Worm (Caenorhabditis elegans) whole organism, L4 larva: ENCODE data around the gene srsx-14.

Experiments
- F37D6.2 ChIP-seq: sonication (generic microtip); optimal IDR thresholded peaks from 2 replicates; lab custom pipeline; 2016; ENCODE audit warnings: mild to moderate bottlenecking, missing genetic modification characterization, missing compliant biosample characterization
- T20F7.1 ChIP-seq: fragments of 200-800 bp; sonication (Bioruptor generic); optimal IDR thresholded peaks from 2 replicates; lab custom pipeline; 2018; ENCODE audit warnings: mild to moderate bottlenecking, missing genetic modification characterization, missing compliant biosample characterization
- T26A8.4 ChIP-seq: fragments of 200-800 bp; sonication (Bioruptor generic); IDR thresholded peaks from 2 replicates; pipeline ENCODE4 v1.3.6; 2022; ENCODE audit warnings: missing genetic modification characterization, missing compliant biosample characterization
- Y105C5A.15 ChIP-seq: fragments of 200-800 bp; sonication (Bioruptor generic); IDR thresholded peaks from 2 replicates; pipeline ENCODE4 v1.3.6; 2022; ENCODE audit warnings: missing genetic modification characterization, missing compliant biosample characterization
- Y75B8A.6 ChIP-seq: fragments of 200-800 bp; sonication (Bioruptor generic); IDR thresholded peaks from 2 replicates; pipeline ENCODE4 v1.3.6; 2022; ENCODE audit warnings: missing genetic modification reagents, missing genetic modification characterization, missing compliant biosample characterization
- ZK546.5 ChIP-seq, 2 experiments: sonication (generic microtip); optimal IDR thresholded peaks; 2 replicates each; lab custom pipeline; 2017; ENCODE audit warnings: missing biosample characterization in 2 of 2, missing genetic modification characterization in 2 of 2
- aha-1 ChIP-seq: fragments of 150-350 bp; peaks from one replicate; lab custom pipeline; 2014; ENCODE audit warnings: missing biosample characterization, missing genetic modification characterization
- ama-1 ChIP-seq: fragments of 150-350 bp; optimal IDR thresholded peaks from 2 replicates; lab custom pipeline; 2014; ENCODE audit warnings: inconsistent platforms, mixed read lengths
- attf-4 ChIP-seq: sonication (generic microtip); optimal IDR thresholded peaks from 3 replicates; lab custom pipeline; 2017; ENCODE audit warnings: missing biosample characterization, missing genetic modification characterization
- ceh-20 ChIP-seq: fragments of 200-800 bp; sonication (Bioruptor generic); IDR thresholded peaks from 2 replicates; pipeline ENCODE4 v1.3.6; 2022; ENCODE audit warnings: missing genetic modification reagents, missing genetic modification characterization, missing compliant biosample characterization
- ceh-28 ChIP-seq: fragments of 150-350 bp; optimal IDR thresholded peaks from 2 replicates; lab custom pipeline; 2014; ENCODE audit warnings: missing biosample characterization, missing genetic modification reagents, missing genetic modification characterization
- ceh-44 ChIP-seq: fragments of 200-800 bp; sonication (Bioruptor generic); IDR thresholded peaks from 2 replicates; pipeline ENCODE4 v1.3.6; 2022; ENCODE audit warnings: missing genetic modification reagents, missing genetic modification characterization, missing compliant biosample characterization
- ctbp-1 ChIP-seq: fragments of 200-800 bp; sonication (Bioruptor generic); IDR thresholded peaks from 2 replicates; pipeline ENCODE4 v1.3.6; 2022; ENCODE audit warnings: missing genetic modification reagents, missing genetic modification characterization, missing compliant biosample characterization
- daf-16 ChIP-seq, 3 experiments: sonication (generic microtip); optimal IDR thresholded peaks; 2 replicates each; lab custom pipeline; 2016 to 2017; ENCODE audit warnings: missing genetic modification characterization in 3 of 3, missing genetic modification reagents in 3 of 3, mild to moderate bottlenecking in 2 of 3, missing compliant biosample characterization in 2 of 3, missing biosample characterization in 1 of 3, moderate library complexity in 1 of 3
- daf-19 ChIP-seq: fragments of 200-800 bp; sonication (Bioruptor generic); conservative IDR thresholded peaks from 2 replicates; pipeline ENCODE4 v1.3.6; 2022; ENCODE audit warnings: missing genetic modification characterization, missing compliant biosample characterization
- dmd-6 ChIP-seq: fragments of 200-800 bp; sonication (Bioruptor generic); IDR thresholded peaks from 2 replicates; pipeline ENCODE4 v1.3.6; 2022; ENCODE audit warnings: missing genetic modification reagents, missing genetic modification characterization, missing compliant biosample characterization
- dmd-8 ChIP-seq: fragments of 200-800 bp; sonication (Bioruptor generic); IDR thresholded peaks from 2 replicates; pipeline ENCODE4 v1.3.6; 2022; ENCODE audit warnings: missing genetic modification characterization, missing compliant biosample characterization
- dve-1 ChIP-seq: sonication (generic microtip); optimal IDR thresholded peaks from 2 replicates; lab custom pipeline; 2017; ENCODE audit warnings: antibody characterized with exemption, mild to moderate bottlenecking, missing genetic modification characterization, missing compliant biosample characterization; ENCODE audit not compliant: insufficient read depth
- egl-27 ChIP-seq: sonication (generic microtip); optimal IDR thresholded peaks from 3 replicates; lab custom pipeline; 2017; ENCODE audit warnings: missing biosample characterization, missing genetic modification reagents, missing genetic modification characterization
- fos-1 ChIP-seq: fragments of 150-350 bp; optimal IDR thresholded peaks from 2 replicates; lab custom pipeline; 2014; ENCODE audit warnings: missing biosample characterization, missing genetic modification characterization
- hif-1 ChIP-seq, 2 experiments: sonication (generic microtip); optimal IDR thresholded peaks; 2 replicates each; lab custom pipeline; 2016 to 2017; ENCODE audit warnings: missing compliant biosample characterization in 2 of 2, missing genetic modification characterization in 2 of 2, missing genetic modification reagents in 2 of 2, missing genotype in 2 of 2, mild to moderate bottlenecking in 1 of 2
- lin-15B ChIP-seq: fragments of 150-350 bp; sonication (generic microtip); optimal IDR thresholded peaks from 3 replicates; lab custom pipeline; 2014; ENCODE audit warnings: missing biosample characterization, missing genetic modification characterization
- lin-38 ChIP-seq: fragments of 200-800 bp; sonication (Bioruptor generic); IDR thresholded peaks from 2 replicates; pipeline ENCODE4 v1.3.6; 2022; ENCODE audit warnings: missing genetic modification reagents, missing genetic modification characterization, missing compliant biosample characterization
- lin-39 ChIP-seq: fragments of 150-350 bp; optimal IDR thresholded peaks from 2 replicates; lab custom pipeline; 2014; ENCODE audit warnings: missing biosample characterization, missing genetic modification reagents, missing genetic modification characterization
- lir-3 ChIP-seq: sonication (generic microtip); optimal IDR thresholded peaks from 2 replicates; lab custom pipeline; 2016; ENCODE audit warnings: mild to moderate bottlenecking, missing genetic modification characterization, missing compliant biosample characterization
- lsy-2 ChIP-seq, 2 experiments: fragments of 150-350 bp in 1 of 2; sonication (generic microtip) in 1 of 2; optimal IDR thresholded peaks; 2 replicates each; lab custom pipeline; 2014 to 2017; ENCODE audit warnings: missing biosample characterization in 2 of 2, missing genetic modification characterization in 2 of 2
- madf-5 ChIP-seq, 2 experiments: fragments of 200-800 bp; sonication (Bioruptor generic); IDR thresholded peaks; 2 replicates each; pipeline ENCODE4 v1.3.6; 2022; ENCODE audit warnings: missing compliant biosample characterization in 2 of 2, missing genetic modification characterization in 2 of 2
- mep-1 ChIP-seq: fragments of 150-350 bp; sonication (generic microtip); optimal IDR thresholded peaks from 3 replicates; lab custom pipeline; 2014; ENCODE audit warnings: missing biosample characterization, missing genetic modification characterization
- mes-2 ChIP-seq: sonication (generic microtip); optimal IDR thresholded peaks from 2 replicates; lab custom pipeline; 2016; ENCODE audit warnings: missing genotype, mild to moderate bottlenecking, missing genetic modification characterization, missing compliant biosample characterization; ENCODE audit not compliant: poor library complexity, severe bottlenecking
- nhr-10 ChIP-seq: fragments of 150-350 bp; optimal IDR thresholded peaks from 2 replicates; lab custom pipeline; 2014; ENCODE audit warnings: missing biosample characterization, missing genetic modification characterization
- nhr-102 ChIP-seq: sonication (generic microtip); optimal IDR thresholded peaks from 2 replicates; lab custom pipeline; 2016; ENCODE audit warnings: mild to moderate bottlenecking, missing genetic modification characterization, moderate library complexity, missing compliant biosample characterization
- nhr-237 ChIP-seq: sonication (generic microtip); optimal IDR thresholded peaks from 2 replicates; lab custom pipeline; 2017; ENCODE audit warnings: missing biosample characterization, missing genetic modification characterization
- nhr-25 ChIP-seq: sonication (generic microtip); optimal IDR thresholded peaks from 2 replicates; lab custom pipeline; 2017; ENCODE audit warnings: missing genetic modification characterization, mild to moderate bottlenecking, missing compliant biosample characterization, antibody characterized with exemption, moderate library complexity, borderline replicate concordance; ENCODE audit not compliant: insufficient read depth
- nhr-48 ChIP-seq: sonication (generic microtip); optimal IDR thresholded peaks from 2 replicates; lab custom pipeline; 2016; ENCODE audit warnings: mild to moderate bottlenecking, missing genetic modification characterization, missing compliant biosample characterization
- pha-4 ChIP-seq, 2 experiments: fragments of 150-350 bp in 1 of 2; fragments of 200-800 bp in 1 of 2; sonication (Bioruptor generic) in 1 of 2; IDR thresholded peaks in 1 of 2; optimal IDR thresholded peaks in 1 of 2; 2 replicates each; pipeline versions ENCODE4 v1.3.6 to Lab custom; 2014 to 2022; ENCODE audit warnings: missing genetic modification characterization in 2 of 2, missing genetic modification reagents in 2 of 2, missing biosample characterization in 1 of 2, missing compliant biosample characterization in 1 of 2
- snpc-1.2 ChIP-seq: fragments of 200-800 bp; sonication (Bioruptor generic); IDR thresholded peaks from 2 replicates; pipeline ENCODE4 v1.3.6; 2022; ENCODE audit warnings: missing genetic modification reagents, missing genetic modification characterization, missing compliant biosample characterization
- unc-39 ChIP-seq: sonication (generic microtip); optimal IDR thresholded peaks from 2 replicates; lab custom pipeline; 2017; ENCODE audit warnings: missing biosample characterization, missing genetic modification characterization
- zfp-3 ChIP-seq: fragments of 200-800 bp; sonication (Bioruptor generic); conservative IDR thresholded peaks from 2 replicates; pipeline ENCODE4 v1.3.6; 2022; ENCODE audit warnings: missing genetic modification reagents, missing genetic modification characterization, missing compliant biosample characterization
- zip-2 ChIP-seq: fragments of 150-350 bp; optimal IDR thresholded peaks from 2 replicates; lab custom pipeline; 2014; ENCODE audit warnings: missing biosample characterization, missing genetic modification characterization

The srsx-14 gene

ce11 chrIV:5654203-5654602, 27.2 kb upstream of the srsx-14 start (continued):
- TF ChIP-seq nhr-48: peak; percentile 51
- TF ChIP-seq nhr-102 (tag; lab: Kevin White, UChicago): peak; percentile 9
- TF ChIP-seq daf-16 (GFP tag; optimal IDR thresholded peaks at IDR 0.05; lab: Kevin White, UChicago): no peak
- TF ChIP-seq daf-16 (tag; optimal IDR thresholded peaks at IDR 0.05; lab: Kevin White, UChicago): peak; percentile 67
- no peak for TF ChIP-seq fos-1
- TF ChIP-seq Y75B8A.6 (GFP tag; lab: Robert Waterston, UW): no peak

ce11 chrIV:5653649-5654048, 26.7 kb upstream of the srsx-14 start, which contains the start of gene clec-178:
clec-178 (plus strand) TSS chrIV:5653949.
- TF ChIP-seq aha-1 (peak; percentile 63), ceh-44 (no peak)

ce11 chrIV:5652811-5653483, 26.0 kb upstream of the srsx-14 start:
- TF ChIP-seq dmd-6 (GFP tag; lab: Robert Waterston, UW) (peak; percentile 35), zfp-3 (GFP tag; lab: Robert Waterston, UW) (0 out of 2 replicates have a peak, but pooled peaks have one; percentile 50), hif-1 (tag; optimal IDR thresholded peaks at IDR 0.05; lab: Kevin White, UChicago) (no peak), snpc-1.2 (peak; percentile 39; the same call in 1 of the 2 replicates), dve-1 (tag; lab: Kevin White, UChicago) (peak; percentile 30), lir-3 (tag; lab: Kevin White, UChicago) (no peak), aha-1 (peak; percentile 78)

- TF ChIP-seq ZK546.5 (tag; optimal IDR thresholded peaks at IDR 0.05; lab: Kevin White, UChicago): no peak
- TF ChIP-seq egl-27 (tag; lab: Kevin White, UChicago): no peak
- TF ChIP-seq mep-1 (tag; lab: Kevin White, UChicago): peak; percentile 14
- TF ChIP-seq ceh-20: peak; percentile 55
- TF ChIP-seq ctbp-1 (GFP tag; lab: Robert Waterston, UW): peak; percentile 25; the same call in 1 of the 2 replicates
- TF ChIP-seq ama-1: no peak
- TF ChIP-seq Y105C5A.15 (GFP tag; lab: Robert Waterston, UW): peak; percentile 62; the same call in 1 of the 2 replicates
- TF ChIP-seq mes-2: no peak
- no peak for TF ChIP-seq nhr-48
- 0 out of 4 replicates have a peak, but pooled peaks of 1 of the 2 experiments have one; percentile 18 for TF ChIP-seq madf-5 (GFP tag; IDR thresholded peaks at IDR 0.05; lab: Robert Waterston, UW)
- TF ChIP-seq nhr-25 (tag; lab: Kevin White, UChicago): no peak
- no peak for TF ChIP-seq nhr-237 (tag; lab: Kevin White, UChicago)
- TF ChIP-seq lin-39 (tag; lab: Kevin White, UChicago): no peak
- no peak for TF ChIP-seq nhr-10 (tag; lab: Kevin White, UChicago)
- TF ChIP-seq lsy-2 (tag; optimal IDR thresholded peaks at IDR 0.05; lab: Kevin White, UChicago): no peak
- TF ChIP-seq attf-4: no peak
- no peak; the same call in 1 of the 2 replicates for TF ChIP-seq dmd-6 (GFP tag; lab: Robert Waterston, UW)
- TF ChIP-seq dmd-8 (GFP tag; lab: Robert Waterston, UW): no peak
- peak; percentile 45 for TF ChIP-seq lin-38 (GFP tag; lab: Robert Waterston, UW)
- TF ChIP-seq snpc-1.2: no peak
- TF ChIP-seq unc-39 (tag; lab: Kevin White, UChicago): no peak
- peak; percentile 39; the same call in 1 of the 2 replicates for TF ChIP-seq T26A8.4 (GFP tag; lab: Robert Waterston, UW)
- no peak for TF ChIP-seq zip-2 (tag; lab: Kevin White, UChicago)
- TF ChIP-seq aha-1: peak; percentile 52
- TF ChIP-seq ceh-44: no peak
- TF ChIP-seq lin-15B (tag; lab: Kevin White, UChicago): no peak
- peak; percentile 22 for TF ChIP-seq pha-4 (GFP tag; IDR thresholded peaks at IDR 0.05; lab: Robert Waterston, UW)
- no peak for TF ChIP-seq pha-4 (tag; optimal IDR thresholded peaks at IDR 0.05; lab: Kevin White, UChicago)
- TF ChIP-seq F37D6.2 (tag; lab: Kevin White, UChicago): no peak
- peak; percentile 29 for TF ChIP-seq dve-1 (tag; lab: Kevin White, UChicago)
- no peak for TF ChIP-seq daf-19 (GFP tag; lab: Robert Waterston, UW)
- TF ChIP-seq ceh-28 (tag; lab: Kevin White, UChicago): no peak
- TF ChIP-seq T20F7.1 (GFP tag; lab: Kevin White, UChicago): peak; percentile 60
- TF ChIP-seq daf-16 (GFP tag; optimal IDR thresholded peaks at IDR 0.05; lab: Kevin White, UChicago): no peak
- peak; percentile 16 for TF ChIP-seq daf-16 (tag; optimal IDR thresholded peaks at IDR 0.05; lab: Kevin White, UChicago)
- TF ChIP-seq nhr-102 (tag; lab: Kevin White, UChicago): peak; percentile 31
These were observed 23.9 kb upstream of the srsx-14 start for ce11 chrIV:5650761-5651332.
